Worm (Caenorhabditis elegans) whole organism, mixed stage, embryonic: ENCODE results near the gene R11D1.13.

ENCODE experiments used
- elt-3 ChIP-seq: fragments of 150-350 bp; optimal IDR thresholded peaks from 2 replicates; lab custom pipeline; 2014; ENCODE audit warnings: missing biosample characterization, missing genetic modification characterization
- ham-2 ChIP-seq: fragments of 200-800 bp; sonication (Bioruptor generic); optimal IDR thresholded peaks from 2 replicates; lab custom pipeline; 2018; ENCODE audit warnings: mild to moderate bottlenecking, missing genetic modification characterization, missing compliant biosample characterization
- nhr-12 ChIP-seq: fragments of 150-350 bp; optimal IDR thresholded peaks from 2 replicates; lab custom pipeline; 2014; ENCODE audit warnings: missing biosample characterization, missing genetic modification characterization
- nhr-28 ChIP-seq: fragments of 150-350 bp; optimal IDR thresholded peaks from 2 replicates; lab custom pipeline; 2014; ENCODE audit warnings: missing biosample characterization, missing genetic modification characterization
- pha-4 ChIP-seq: fragments of 150-350 bp; optimal IDR thresholded peaks from 2 replicates; lab custom pipeline; 2018; ENCODE audit warnings: missing biosample characterization, missing genetic modification reagents, missing genetic modification characterization
- snpc-4 ChIP-seq: fragments of 150-350 bp; optimal IDR thresholded peaks from 2 replicates; lab custom pipeline; 2014; ENCODE audit warnings: missing biosample characterization, missing genetic modification characterization
- ztf-11 ChIP-seq: fragments of 150-350 bp; optimal IDR thresholded peaks from 2 replicates; lab custom pipeline; 2014; ENCODE audit warnings: missing biosample characterization, missing genetic modification characterization

DNA sequence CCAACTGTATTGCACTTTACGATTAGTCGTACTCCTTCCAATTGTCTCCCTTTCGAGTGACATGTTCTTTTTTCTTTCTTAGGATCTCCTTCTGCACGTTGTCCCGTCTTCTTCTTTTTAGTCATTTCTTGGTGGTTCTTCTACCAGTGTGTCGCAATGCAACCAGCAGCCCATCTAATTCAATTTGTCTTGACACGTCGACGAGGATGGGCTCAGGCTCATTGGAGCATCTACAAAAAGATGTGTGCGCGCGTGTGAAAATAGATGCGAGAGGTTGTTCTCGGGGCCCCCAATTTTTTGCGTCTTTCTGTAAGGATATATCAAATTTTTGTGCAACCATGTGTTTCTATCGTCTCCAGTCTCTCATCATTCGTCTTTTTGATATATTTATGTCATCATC, 25.3 kb upstream of the R11D1.13 start:
- TF ChIP-seq ham-2 (GFP tag; lab: Kevin White, UChicago): no peak
- no peak for TF ChIP-seq nhr-28 (tag; lab: Kevin White, UChicago)
- TF ChIP-seq nhr-12 (tag; lab: Kevin White, UChicago): no peak
- no peak for TF ChIP-seq elt-3 (tag; lab: Kevin White, UChicago)
- no peak for TF ChIP-seq ztf-11 (tag; lab: Kevin White, UChicago)
- TF ChIP-seq pha-4 (tag; lab: Kevin White, UChicago): no peak
- no peak for TF ChIP-seq snpc-4 (tag; lab: Kevin White, UChicago)
